Worm (Caenorhabditis elegans): ENCODE results near the gene tag-131.

DNA sequence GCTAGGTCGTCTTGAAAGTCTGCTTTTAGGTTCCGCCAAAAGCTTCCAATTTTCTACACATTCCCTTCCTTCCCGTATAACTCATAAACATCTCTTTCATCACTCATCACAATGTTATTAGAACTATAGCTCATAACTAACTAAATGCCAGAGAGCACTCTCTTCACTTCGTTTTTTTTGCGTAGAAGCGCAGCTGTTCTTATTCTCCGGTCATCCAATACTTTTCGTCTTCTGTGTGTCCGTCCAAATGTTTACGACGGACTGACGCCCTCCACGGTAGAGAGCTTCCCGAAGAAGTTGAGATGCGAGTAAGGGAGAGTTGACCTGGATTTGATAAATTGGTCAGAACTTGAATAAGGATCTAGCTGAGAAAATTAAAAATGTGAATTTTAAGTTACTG, 41.7 kb downstream of the tag-131 start:
- no peak for TF ChIP-seq tbx-2 (tag; optimal IDR thresholded peaks at IDR 0.05)
- no peak for TF ChIP-seq lsy-12 (tag; optimal IDR thresholded peaks at IDR 0.05)
- no peak for TF ChIP-seq R02D3.7 (tag; optimal IDR thresholded peaks at IDR 0.05)
- TF ChIP-seq aly-2 (tag; optimal IDR thresholded peaks at IDR 0.05): no peak
- TF ChIP-seq ceh-82 (tag; optimal IDR thresholded peaks at IDR 0.05): no peak
- TF ChIP-seq egl-5 (tag; optimal IDR thresholded peaks at IDR 0.05): no peak
- TF ChIP-seq ama-1 (optimal IDR thresholded peaks at IDR 0.05): no peak
- TF ChIP-seq nhr-237 (tag; optimal IDR thresholded peaks at IDR 0.05): no peak
- TF ChIP-seq egl-27 (tag; optimal IDR thresholded peaks at IDR 0.05): no peak
- TF ChIP-seq nhr-11 (tag; optimal IDR thresholded peaks at IDR 0.05): no peak
- no peak for TF ChIP-seq zag-1 (tag; optimal IDR thresholded peaks at IDR 0.05)
- no peak for TF ChIP-seq nhr-76 (tag; optimal IDR thresholded peaks at IDR 0.05)

Measured in whole organism, L3 larva.